Worm (Caenorhabditis elegans) whole organism, L4/young adult: ENCODE measurements around the gene C54D10.4.
"Not testable (repeated sequence)": the region's sequence is repeated elsewhere in the genome, so short reads cannot be mapped to it uniquely, and the experiment has no call there.

Source experiments
- W03F9.2 ChIP-seq: fragments of 150-350 bp; optimal IDR thresholded peaks from 2 replicates; lab custom pipeline; 2014; ENCODE audit warnings: missing biosample characterization, missing genetic modification characterization
- dao-5 ChIP-seq: sonication (generic microtip); optimal IDR thresholded peaks from 2 replicates; lab custom pipeline; 2016; ENCODE audit warnings: missing genotype, missing genetic modification characterization, moderate library complexity, missing compliant biosample characterization
- him-1 ChIP-seq: sonication (generic microtip); optimal IDR thresholded peaks from 2 replicates; lab custom pipeline; 2016; ENCODE audit warnings: missing genotype, missing genetic modification reagents, missing genetic modification characterization, missing compliant biosample characterization

The C54D10.4 gene

ce11 chrV:12410416-12411001, 10.2 kb downstream of the C54D10.4 start, which contains the start of gene hrg-2:
TSS of gene hrg-2 (minus strand) at chrV:12410513.
- TF ChIP-seq W03F9.2 (tag; lab: Kevin White, UChicago) (no peak), dao-5 (tag; lab: Kevin White, UChicago) (no peak), him-1 (no peak)

- TF ChIP-seq dao-5 (tag; lab: Kevin White, UChicago) (no peak), W03F9.2 (tag; lab: Kevin White, UChicago) (no peak)
Observed at ce11 chrV:12408996-12409395, 11.7 kb downstream of the C54D10.4 start.

ce11 chrV:12408525-12408924, 12.2 kb downstream of the C54D10.4 start, which contains the start of gene cdr-4:
TSS of gene cdr-4 (minus strand) at chrV:12408625.
- TF ChIP-seq W03F9.2 (tag; lab: Kevin White, UChicago) = no peak
- TF ChIP-seq dao-5 (tag; lab: Kevin White, UChicago) = no peak
- TF ChIP-seq him-1 = no peak

ce11 chrV:12406514-12406913, 14.2 kb downstream of the C54D10.4 start:
- TF ChIP-seq W03F9.2 (tag; lab: Kevin White, UChicago) (no peak), dao-5 (tag; lab: Kevin White, UChicago) (no peak), him-1 (no peak)

- TF ChIP-seq him-1 = no peak
- TF ChIP-seq W03F9.2 (tag; lab: Kevin White, UChicago) = no peak
- no peak for TF ChIP-seq dao-5 (tag; lab: Kevin White, UChicago)
Observed at ce11 chrV:12405929-12406328, 14.8 kb downstream of the C54D10.4 start, which contains the start of gene K01D12.10. TSS of gene K01D12.10 (plus strand) at chrV:12406229.

- TF ChIP-seq dao-5 (tag; lab: Kevin White, UChicago) (no peak), W03F9.2 (tag; lab: Kevin White, UChicago) (no peak), him-1 (no peak)
Observed at ce11 chrV:12404544-12404943, 16.2 kb downstream of the C54D10.4 start, which contains the start of gene K01D12.9. TSS of gene K01D12.9 (minus strand) at chrV:12404644.

ce11 chrV:12402355-12402754, 18.4 kb downstream of the C54D10.4 start, which contains the start of gene K01D12.8:
TSS of gene K01D12.8 (plus strand) at chrV:12402655.
- TF ChIP-seq W03F9.2 (tag; lab: Kevin White, UChicago) (no peak), dao-5 (tag; lab: Kevin White, UChicago) (no peak), him-1 (no peak)

- TF ChIP-seq W03F9.2 (tag; lab: Kevin White, UChicago) (no peak), him-1 (no peak), dao-5 (tag; lab: Kevin White, UChicago) (no peak)
Observed at ce11 chrV:12401383-12401782, 19.4 kb downstream of the C54D10.4 start, which contains the start of gene K01D12.7. TSS of gene K01D12.7 (minus strand) at chrV:12401483.

ce11 chrV:12400677-12401236, 20.0 kb downstream of the C54D10.4 start, which contains the start of the genes K01D12.20 and miga-1:
TSS of gene K01D12.20 (minus strand) at chrV:12400814.
TSS of gene miga-1 (minus strand) at chrV:12400859.
- TF ChIP-seq dao-5 (tag; lab: Kevin White, UChicago) = no peak
- TF ChIP-seq him-1 = no peak
- no peak for TF ChIP-seq W03F9.2 (tag; lab: Kevin White, UChicago)

ce11 chrV:12397545-12397944, 23.2 kb downstream of the C54D10.4 start, which contains the start of gene K01D12.5:
TSS of gene K01D12.5 (plus strand) at chrV:12397845.
- TF ChIP-seq him-1 = no peak

- TF ChIP-seq W03F9.2 (tag; lab: Kevin White, UChicago) (no peak), dao-5 (tag; lab: Kevin White, UChicago) (no peak), him-1 (no peak)
Observed at ce11 chrV:12395699-12396098, 25.0 kb downstream of the C54D10.4 start, which contains the start of gene twk-14. TSS of gene twk-14 (minus strand) at chrV:12395706.

ce11 chrV:12386154-12386553, 34.6 kb downstream of the C54D10.4 start, which contains the start of gene K01D12.15:
TSS of gene K01D12.15 (plus strand) at chrV:12386454.
- no peak for TF ChIP-seq him-1
- no peak for TF ChIP-seq W03F9.2 (tag; lab: Kevin White, UChicago)
- TF ChIP-seq dao-5 (tag; lab: Kevin White, UChicago) = no peak

ce11 chrV:12377256-12377655, 43.5 kb downstream of the C54D10.4 start, which contains the start of gene K01D12.1:
TSS of gene K01D12.1 (plus strand) at chrV:12377556.
- TF ChIP-seq him-1 (no peak), W03F9.2 (tag; lab: Kevin White, UChicago) (no peak), dao-5 (tag; lab: Kevin White, UChicago) (no peak)

- TF ChIP-seq him-1; dao-5 (tag; lab: Kevin White, UChicago); W03F9.2 (tag; lab: Kevin White, UChicago): not testable (repeated sequence)
Observed at ce11 chrV:12374252-12374651, 46.5 kb downstream of the C54D10.4 start, which contains the start of gene F23H12.10. TSS of gene F23H12.10 (minus strand) at chrV:12374263.
